Worm (Caenorhabditis elegans): ENCODE measurements around the gene wdr-48.

ce11 chrIII:4568030-4568429 lies 10.6 kb upstream of the wdr-48 start, which contains the start of gene mlcd-1:
- TF ChIP-seq Y56A3A.18 (GFP tag; IDR thresholded peaks at IDR 0.05) = no peak
- no peak for TF ChIP-seq madf-8 (GFP tag; conservative IDR thresholded peaks at IDR 0.05)
- no peak for TF ChIP-seq lin-54 (GFP tag; optimal IDR thresholded peaks at IDR 0.05)
- TF ChIP-seq B0261.1 (tag; optimal IDR thresholded peaks at IDR 0.05) = no peak
- no peak for TF ChIP-seq nhr-179 (tag; optimal IDR thresholded peaks at IDR 0.05)
- no peak for TF ChIP-seq snpc-4 (GFP tag; optimal IDR thresholded peaks at IDR 0.05)
- TF ChIP-seq snpc-4 (tag; optimal IDR thresholded peaks at IDR 0.05) = no peak
- TF ChIP-seq gei-17 (GFP tag; optimal IDR thresholded peaks at IDR 0.05) = no peak

Data from whole organism, young adult.